Worm (Caenorhabditis elegans): ENCODE data around the gene sqt-3.
A peak's percentile ranks its signal among the peaks of the same experiment; 100 is the strongest.

The sqt-3 gene

ce11 chrV:12303453-12304077 lies 49.0 kb upstream of the sqt-3 start (continued):
- TF ChIP-seq spr-3 (GFP tag; optimal IDR thresholded peaks at IDR 0.05): peak; percentile 97
- TF ChIP-seq tag-97 (GFP tag; IDR thresholded peaks at IDR 0.05): peak; percentile 93
- TF ChIP-seq daf-12 (tag; optimal IDR thresholded peaks at IDR 0.05): no peak
- TF ChIP-seq hif-1 (tag; optimal IDR thresholded peaks at IDR 0.05): peak; percentile 76 to 81
- peak; percentile 98 for TF ChIP-seq lin-1 (GFP tag; IDR thresholded peaks at IDR 0.05)
- TF ChIP-seq aly-2 (tag; optimal IDR thresholded peaks at IDR 0.05): peak; percentile 94
- TF ChIP-seq ceh-44 (GFP tag; IDR thresholded peaks at IDR 0.05): peak; percentile 98
- TF ChIP-seq nhr-28 (tag; optimal IDR thresholded peaks at IDR 0.05): no peak
- no peak for TF ChIP-seq snpc-4 (tag; optimal IDR thresholded peaks at IDR 0.05)
- TF ChIP-seq skn-1 (tag; optimal IDR thresholded peaks at IDR 0.05): no peak
- TF ChIP-seq zip-11 (GFP tag; IDR thresholded peaks at IDR 0.05): peak; percentile 94
- TF ChIP-seq nhr-41 (GFP tag; IDR thresholded peaks at IDR 0.05): peak; percentile 100
- TF ChIP-seq madf-5 (GFP tag; IDR thresholded peaks at IDR 0.05): peak; percentile 100
- peak; percentile 96 for TF ChIP-seq nhr-42 (GFP tag; IDR thresholded peaks at IDR 0.05)
- TF ChIP-seq pha-4 (GFP tag; IDR thresholded peaks at IDR 0.05): peak; percentile 99
- no peak for TF ChIP-seq pha-4 (tag; optimal IDR thresholded peaks at IDR 0.05)
- TF ChIP-seq nhr-11 (tag; optimal IDR thresholded peaks at IDR 0.05): peak; percentile 47
- TF ChIP-seq ctbp-1 (GFP tag; IDR thresholded peaks at IDR 0.05): peak; percentile 99
- TF ChIP-seq duxl-1 (tag; optimal IDR thresholded peaks at IDR 0.05; ENCODE audit: poor library complexity): peak; percentile 97
- TF ChIP-seq mep-1 (tag; optimal IDR thresholded peaks at IDR 0.05): peak; percentile 91
- peak; percentile 96 for TF ChIP-seq Y75B8A.6 (GFP tag; IDR thresholded peaks at IDR 0.05)
- TF ChIP-seq egl-27 (tag; optimal IDR thresholded peaks at IDR 0.05): peak; percentile 38
- peak; percentile 93 for TF ChIP-seq nhr-48 (tag; optimal IDR thresholded peaks at IDR 0.05)
- peak; percentile 96 for TF ChIP-seq Y48G9A.11 (GFP tag; IDR thresholded peaks at IDR 0.05)
- TF ChIP-seq hlh-30 (tag; optimal IDR thresholded peaks at IDR 0.05; ENCODE audit: insufficient read depth): peak; percentile 88
- peak; percentile 97 for TF ChIP-seq snpc-1.2 (GFP tag; IDR thresholded peaks at IDR 0.05)
- peak; percentile 98 for TF ChIP-seq T26A8.4 (GFP tag; IDR thresholded peaks at IDR 0.05)
- peak; percentile 86 for TF ChIP-seq T20F7.1 (GFP tag; optimal IDR thresholded peaks at IDR 0.05)
- peak; percentile 75 for TF ChIP-seq nhr-77 (tag; optimal IDR thresholded peaks at IDR 0.05)
- peak; percentile 98 for TF ChIP-seq hmg-1.1 (GFP tag; IDR thresholded peaks at IDR 0.05)
- peak; percentile 95 for TF ChIP-seq nhr-102 (tag; optimal IDR thresholded peaks at IDR 0.05)
- peak; percentile 96 to 98 for TF ChIP-seq daf-16 (GFP tag; optimal IDR thresholded peaks at IDR 0.05)
- peak; percentile 81 for TF ChIP-seq daf-16 (tag; optimal IDR thresholded peaks at IDR 0.05)
- TF ChIP-seq saeg-2 (GFP tag; IDR thresholded peaks at IDR 0.05): peak; percentile 99
- no peak for TF ChIP-seq nhr-237 (tag; optimal IDR thresholded peaks at IDR 0.05)
- TF ChIP-seq zfp-2 (tag; optimal IDR thresholded peaks at IDR 0.05): peak; percentile 80
- TF ChIP-seq F44E2.7 (GFP tag; IDR thresholded peaks at IDR 0.05): peak; percentile 100
- peak; percentile 67 for TF ChIP-seq lin-13 (GFP tag; optimal IDR thresholded peaks at IDR 0.05)
- peak; percentile 100 for TF ChIP-seq dmd-8 (GFP tag; IDR thresholded peaks at IDR 0.05)
- TF ChIP-seq set-16 (GFP tag; IDR thresholded peaks at IDR 0.05): peak; percentile 84
- TF ChIP-seq mes-2 (tag; optimal IDR thresholded peaks at IDR 0.05; ENCODE audit: poor library complexity, severe bottlenecking): peak; percentile 95
- no peak for TF ChIP-seq ceh-82 (tag; optimal IDR thresholded peaks at IDR 0.05)
- TF ChIP-seq gei-8 (GFP tag; optimal IDR thresholded peaks at IDR 0.05): peak; percentile 99
- peak; percentile 93 for TF ChIP-seq lin-38 (GFP tag; IDR thresholded peaks at IDR 0.05)
- peak; percentile 96 for TF ChIP-seq daf-8 (GFP tag; IDR thresholded peaks at IDR 0.05)
- TF ChIP-seq ama-1 (optimal IDR thresholded peaks at IDR 0.05): peak; percentile 91
- peak; percentile 13 to 49 for TF ChIP-seq mdl-1 (tag; optimal IDR thresholded peaks at IDR 0.05)
- peak; percentile 60 for TF ChIP-seq zip-2 (tag; optimal IDR thresholded peaks at IDR 0.05)
- TF ChIP-seq D1046.2 (GFP tag; IDR thresholded peaks at IDR 0.05): peak; percentile 97
- TF ChIP-seq zag-1 (tag; optimal IDR thresholded peaks at IDR 0.05): peak; percentile 26
- peak; percentile 93 for TF ChIP-seq mxl-2 (GFP tag; conservative IDR thresholded peaks at IDR 0.05)
- TF ChIP-seq fos-1 (tag; optimal IDR thresholded peaks at IDR 0.05): no peak
